ENCODE assay signal across 1 worm cellular context in the genomic region with DNA sequence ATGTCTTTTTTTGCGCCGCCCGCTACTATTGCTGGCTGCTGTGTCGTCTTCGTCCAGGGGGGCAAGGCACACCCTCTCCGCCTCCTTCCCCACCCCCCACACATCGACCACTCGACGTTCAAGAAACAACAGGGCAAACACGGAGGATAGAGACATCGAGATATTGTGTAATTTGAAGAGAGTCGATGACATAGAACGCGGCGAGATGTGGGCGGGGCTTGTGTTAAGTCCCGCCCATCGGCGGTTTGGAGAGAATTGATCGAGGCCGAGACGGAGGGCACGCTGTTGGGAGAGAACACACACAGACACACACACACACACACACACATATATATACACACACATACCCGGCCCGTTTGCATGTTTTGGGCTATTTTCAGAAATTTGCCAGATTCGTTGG.
TF ChIP-seq lines count a peak whose summit lies in the region.

No protein-coding gene starts in this region.

TF ChIP-seq in whole organism, L4 larva, 104 proteins besides CTCF, POLR2A, EP300 and RAD21 (continued from another document):
- TF ChIP-seq php-3 (GFP tag; IDR thresholded peaks at IDR 0.05; lab: Robert Waterston, UW) (0 out of 2 replicates have a peak, but pooled peaks have one; percentile 36), mdl-1 (tag; optimal IDR thresholded peaks at IDR 0.05; lab: Kevin White, UChicago) (peak; percentile 56 to 86), lin-1 (GFP tag; IDR thresholded peaks at IDR 0.05; lab: Robert Waterston, UW) (0 out of 2 replicates have a peak, but pooled peaks have one; percentile 37), attf-4 (tag; optimal IDR thresholded peaks at IDR 0.05; lab: Kevin White, UChicago) (no peak), dmd-6 (GFP tag; IDR thresholded peaks at IDR 0.05; lab: Robert Waterston, UW) (peak; percentile 64), hlh-30 (tag; optimal IDR thresholded peaks at IDR 0.05; lab: Kevin White, UChicago; ENCODE audit: insufficient read depth) (peak; percentile 79), nhr-28 (tag; optimal IDR thresholded peaks at IDR 0.05; lab: Kevin White, UChicago) (peak; percentile 58), vab-7 (GFP tag; IDR thresholded peaks at IDR 0.05; lab: Robert Waterston, UW) (no peak), daf-16 (GFP tag; optimal IDR thresholded peaks at IDR 0.05; lab: Kevin White, UChicago) (peak; percentile 25 to 57), daf-16 (tag; optimal IDR thresholded peaks at IDR 0.05; lab: Kevin White, UChicago) (peak; percentile 72)
